Worm (Caenorhabditis elegans) whole organism, L4 larva: ENCODE measurements around the gene C40C9.4.

Experiments used
- F49E8.2 ChIP-seq: sonication (generic microtip); optimal IDR thresholded peaks from 2 replicates; lab custom pipeline; 2016; ENCODE audit warnings: missing compliant biosample characterization, mild to moderate bottlenecking, missing genetic modification characterization, borderline replicate concordance
- R02D3.7 ChIP-seq: fragments of 150-350 bp; sonication (generic microtip); optimal IDR thresholded peaks from 3 replicates; lab custom pipeline; 2014; ENCODE audit warnings: missing biosample characterization, missing genetic modification characterization
- T20F7.1 ChIP-seq: fragments of 200-800 bp; sonication (Bioruptor generic); optimal IDR thresholded peaks from 2 replicates; lab custom pipeline; 2018; ENCODE audit warnings: mild to moderate bottlenecking, missing genetic modification characterization, missing compliant biosample characterization
- T26A8.4 ChIP-seq: fragments of 200-800 bp; sonication (Bioruptor generic); IDR thresholded peaks from 2 replicates; pipeline ENCODE4 v1.3.6; 2022; ENCODE audit warnings: missing genetic modification characterization, missing compliant biosample characterization
- Y105C5A.15 ChIP-seq: fragments of 200-800 bp; sonication (Bioruptor generic); IDR thresholded peaks from 2 replicates; pipeline ENCODE4 v1.3.6; 2022; ENCODE audit warnings: missing genetic modification characterization, missing compliant biosample characterization
- Y5F2A.4 ChIP-seq: fragments of 200-800 bp; sonication (Bioruptor generic); optimal IDR thresholded peaks from 2 replicates; lab custom pipeline; 2018; ENCODE audit warnings: mild to moderate bottlenecking, missing genetic modification characterization, missing compliant biosample characterization
- Y75B8A.6 ChIP-seq: fragments of 200-800 bp; sonication (Bioruptor generic); IDR thresholded peaks from 2 replicates; pipeline ENCODE4 v1.3.6; 2022; ENCODE audit warnings: missing genetic modification reagents, missing genetic modification characterization, missing compliant biosample characterization
- ZK337.2 ChIP-seq: fragments of 200-800 bp; sonication (Bioruptor generic); IDR thresholded peaks from 2 replicates; pipeline ENCODE4 v1.3.6; 2022; ENCODE audit warnings: missing genetic modification reagents, missing genetic modification characterization, missing compliant biosample characterization
- aly-2 ChIP-seq: sonication (generic microtip); optimal IDR thresholded peaks from 2 replicates; lab custom pipeline; 2018; ENCODE audit warnings: missing biosample characterization, missing genetic modification characterization
- attf-4 ChIP-seq: sonication (generic microtip); optimal IDR thresholded peaks from 3 replicates; lab custom pipeline; 2017; ENCODE audit warnings: missing biosample characterization, missing genetic modification characterization
- ceh-20 ChIP-seq: fragments of 200-800 bp; sonication (Bioruptor generic); IDR thresholded peaks from 2 replicates; pipeline ENCODE4 v1.3.6; 2022; ENCODE audit warnings: missing genetic modification reagents, missing genetic modification characterization, missing compliant biosample characterization
- ceh-44 ChIP-seq: fragments of 200-800 bp; sonication (Bioruptor generic); IDR thresholded peaks from 2 replicates; pipeline ENCODE4 v1.3.6; 2022; ENCODE audit warnings: missing genetic modification reagents, missing genetic modification characterization, missing compliant biosample characterization
- daf-12 ChIP-seq: fragments of 150-350 bp; optimal IDR thresholded peaks from 2 replicates; lab custom pipeline; 2014; ENCODE audit warnings: missing biosample characterization, missing genetic modification reagents, missing genetic modification characterization
- daf-16 ChIP-seq, 3 experiments: sonication (generic microtip); optimal IDR thresholded peaks; 2 replicates each; lab custom pipeline; 2016 to 2017; ENCODE audit warnings: missing genetic modification characterization in 3 of 3, missing genetic modification reagents in 3 of 3, mild to moderate bottlenecking in 2 of 3, missing compliant biosample characterization in 2 of 3, missing biosample characterization in 1 of 3, moderate library complexity in 1 of 3
- daf-8 ChIP-seq: fragments of 200-800 bp; sonication (Bioruptor generic); IDR thresholded peaks from 2 replicates; pipeline ENCODE4 v1.3.6; 2022; ENCODE audit warnings: missing genetic modification characterization, missing compliant biosample characterization
- dmd-6 ChIP-seq: fragments of 200-800 bp; sonication (Bioruptor generic); IDR thresholded peaks from 2 replicates; pipeline ENCODE4 v1.3.6; 2022; ENCODE audit warnings: missing genetic modification reagents, missing genetic modification characterization, missing compliant biosample characterization
- dmd-8 ChIP-seq: fragments of 200-800 bp; sonication (Bioruptor generic); IDR thresholded peaks from 2 replicates; pipeline ENCODE4 v1.3.6; 2022; ENCODE audit warnings: missing genetic modification characterization, missing compliant biosample characterization
- dmd-9 ChIP-seq: fragments of 200-800 bp; sonication (Bioruptor generic); IDR thresholded peaks from 2 replicates; pipeline ENCODE4 v1.3.6; 2022; ENCODE audit warnings: missing genetic modification reagents, missing genetic modification characterization, missing compliant biosample characterization
- dpl-1 ChIP-seq: fragments of 150-350 bp; optimal IDR thresholded peaks from 2 replicates; lab custom pipeline; 2014; ENCODE audit warnings: missing biosample characterization, missing genetic modification reagents, missing genetic modification characterization
- duxl-1 ChIP-seq: sonication (generic microtip); optimal IDR thresholded peaks from 2 replicates; lab custom pipeline; 2016; ENCODE audit warnings: mild to moderate bottlenecking, missing genetic modification characterization, moderate library complexity, missing compliant biosample characterization; ENCODE audit not compliant: poor library complexity
- egl-43 ChIP-seq: fragments of 200-800 bp; sonication (Bioruptor generic); IDR thresholded peaks from 2 replicates; pipeline ENCODE4 v1.3.6; 2022; ENCODE audit warnings: missing genetic modification reagents, missing genetic modification characterization, missing compliant biosample characterization
- gei-8 ChIP-seq: fragments of 200-800 bp; sonication (Bioruptor generic); optimal IDR thresholded peaks from 2 replicates; lab custom pipeline; 2018; ENCODE audit warnings: mild to moderate bottlenecking, missing genetic modification characterization, missing compliant biosample characterization
- lim-7 ChIP-seq: fragments of 200-800 bp; sonication (Bioruptor generic); IDR thresholded peaks from 2 replicates; pipeline ENCODE4 v1.3.6; 2022; ENCODE audit warnings: missing genetic modification characterization, missing compliant biosample characterization
- lin-1 ChIP-seq: fragments of 200-800 bp; sonication (Bioruptor generic); IDR thresholded peaks from 2 replicates; pipeline ENCODE4 v1.3.6; 2022; ENCODE audit warnings: missing genetic modification reagents, missing genetic modification characterization, missing compliant biosample characterization
- lin-13 ChIP-seq: fragments of 150-350 bp; optimal IDR thresholded peaks from 2 replicates; lab custom pipeline; 2014; ENCODE audit warnings: missing biosample characterization, missing genetic modification reagents, missing genetic modification characterization
- lin-15B ChIP-seq: fragments of 150-350 bp; sonication (generic microtip); optimal IDR thresholded peaks from 3 replicates; lab custom pipeline; 2014; ENCODE audit warnings: missing biosample characterization, missing genetic modification characterization
- lin-29 ChIP-seq: fragments of 200-800 bp; sonication (Bioruptor generic); IDR thresholded peaks from 2 replicates; pipeline ENCODE4 v1.3.6; 2022; ENCODE audit warnings: missing genetic modification reagents, missing genetic modification characterization, missing compliant biosample characterization
- lin-38 ChIP-seq: fragments of 200-800 bp; sonication (Bioruptor generic); IDR thresholded peaks from 2 replicates; pipeline ENCODE4 v1.3.6; 2022; ENCODE audit warnings: missing genetic modification reagents, missing genetic modification characterization, missing compliant biosample characterization
- lir-3 ChIP-seq: sonication (generic microtip); optimal IDR thresholded peaks from 2 replicates; lab custom pipeline; 2016; ENCODE audit warnings: mild to moderate bottlenecking, missing genetic modification characterization, missing compliant biosample characterization
- lsy-2 ChIP-seq, 2 experiments: fragments of 150-350 bp in 1 of 2; sonication (generic microtip) in 1 of 2; optimal IDR thresholded peaks; 2 replicates each; lab custom pipeline; 2014 to 2017; ENCODE audit warnings: missing biosample characterization in 2 of 2, missing genetic modification characterization in 2 of 2
- mdl-1 ChIP-seq, 2 experiments: fragments of 150-350 bp in 1 of 2; sonication (generic microtip) in 1 of 2; optimal IDR thresholded peaks; 2 replicates each; lab custom pipeline; 2014 to 2017; ENCODE audit warnings: missing biosample characterization in 2 of 2, missing genetic modification characterization in 2 of 2
- mep-1 ChIP-seq: fragments of 150-350 bp; sonication (generic microtip); optimal IDR thresholded peaks from 3 replicates; lab custom pipeline; 2014; ENCODE audit warnings: missing biosample characterization, missing genetic modification characterization
- nhr-11 ChIP-seq: fragments of 150-350 bp; optimal IDR thresholded peaks from 2 replicates; lab custom pipeline; 2014; ENCODE audit warnings: missing biosample characterization, missing genetic modification characterization
- nhr-111 ChIP-seq: fragments of 200-800 bp; sonication (Bioruptor generic); optimal IDR thresholded peaks from 2 replicates; lab custom pipeline; 2018; ENCODE audit warnings: mild to moderate bottlenecking, missing genetic modification characterization, missing compliant biosample characterization
- nhr-237 ChIP-seq: sonication (generic microtip); optimal IDR thresholded peaks from 2 replicates; lab custom pipeline; 2017; ENCODE audit warnings: missing biosample characterization, missing genetic modification characterization
- nhr-28 ChIP-seq: fragments of 150-350 bp; optimal IDR thresholded peaks from 2 replicates; lab custom pipeline; 2014; ENCODE audit warnings: missing biosample characterization, missing genetic modification characterization
- nhr-41 ChIP-seq: fragments of 200-800 bp; sonication (Bioruptor generic); IDR thresholded peaks from 2 replicates; pipeline ENCODE4 v1.3.6; 2022; ENCODE audit warnings: missing genetic modification reagents, missing genetic modification characterization, missing compliant biosample characterization
- nhr-42 ChIP-seq: fragments of 200-800 bp; sonication (Bioruptor generic); IDR thresholded peaks from 2 replicates; pipeline ENCODE4 v1.3.6; 2022; ENCODE audit warnings: missing genetic modification characterization, missing compliant biosample characterization
- nhr-77 ChIP-seq: fragments of 150-350 bp; optimal IDR thresholded peaks from 2 replicates; lab custom pipeline; 2014; ENCODE audit warnings: missing biosample characterization, missing genetic modification characterization
- pha-4 ChIP-seq, 2 experiments: fragments of 150-350 bp in 1 of 2; fragments of 200-800 bp in 1 of 2; sonication (Bioruptor generic) in 1 of 2; IDR thresholded peaks in 1 of 2; optimal IDR thresholded peaks in 1 of 2; 2 replicates each; pipeline versions ENCODE4 v1.3.6 to Lab custom; 2014 to 2022; ENCODE audit warnings: missing genetic modification characterization in 2 of 2, missing genetic modification reagents in 2 of 2, missing biosample characterization in 1 of 2, missing compliant biosample characterization in 1 of 2
- php-3 ChIP-seq: fragments of 200-800 bp; sonication (Bioruptor generic); IDR thresholded peaks from 2 replicates; pipeline ENCODE4 v1.3.6; 2022; ENCODE audit warnings: missing genetic modification reagents, missing genetic modification characterization, missing compliant biosample characterization
- pqm-1 ChIP-seq: sonication (generic microtip); optimal IDR thresholded peaks from 2 replicates; lab custom pipeline; 2017; ENCODE audit warnings: missing biosample characterization, missing genetic modification characterization
- set-16 ChIP-seq: fragments of 200-800 bp; sonication (Bioruptor generic); IDR thresholded peaks from 2 replicates; pipeline ENCODE4 v1.3.6; 2022; ENCODE audit warnings: missing genetic modification reagents, missing genetic modification characterization, missing compliant biosample characterization
- snpc-1.2 ChIP-seq: fragments of 200-800 bp; sonication (Bioruptor generic); IDR thresholded peaks from 2 replicates; pipeline ENCODE4 v1.3.6; 2022; ENCODE audit warnings: missing genetic modification reagents, missing genetic modification characterization, missing compliant biosample characterization
- snpc-4 ChIP-seq: fragments of 150-350 bp; optimal IDR thresholded peaks from 2 replicates; lab custom pipeline; 2014; ENCODE audit warnings: missing biosample characterization, missing genetic modification characterization
- spr-1 ChIP-seq: sonication (generic microtip); optimal IDR thresholded peaks from 2 replicates; lab custom pipeline; 2016; ENCODE audit warnings: mild to moderate bottlenecking, missing genetic modification characterization, missing compliant biosample characterization
- vab-7 ChIP-seq: fragments of 200-800 bp; sonication (Bioruptor generic); IDR thresholded peaks from 2 replicates; pipeline ENCODE4 v1.3.6; 2022; ENCODE audit warnings: missing genetic modification reagents, missing genetic modification characterization, missing compliant biosample characterization
- zag-1 ChIP-seq: fragments of 150-350 bp; optimal IDR thresholded peaks from 2 replicates; lab custom pipeline; 2014; ENCODE audit warnings: missing biosample characterization, missing genetic modification characterization
- zfp-3 ChIP-seq: fragments of 200-800 bp; sonication (Bioruptor generic); conservative IDR thresholded peaks from 2 replicates; pipeline ENCODE4 v1.3.6; 2022; ENCODE audit warnings: missing genetic modification reagents, missing genetic modification characterization, missing compliant biosample characterization
- zip-11 ChIP-seq: fragments of 200-800 bp; sonication (Bioruptor generic); IDR thresholded peaks from 2 replicates; pipeline ENCODE4 v1.3.6; 2022; ENCODE audit warnings: missing genetic modification characterization, missing compliant biosample characterization
- ztf-7 ChIP-seq: fragments of 150-350 bp; optimal IDR thresholded peaks from 2 replicates; lab custom pipeline; 2014; ENCODE audit warnings: missing biosample characterization, missing genetic modification characterization

C40C9.4 gene

DNA sequence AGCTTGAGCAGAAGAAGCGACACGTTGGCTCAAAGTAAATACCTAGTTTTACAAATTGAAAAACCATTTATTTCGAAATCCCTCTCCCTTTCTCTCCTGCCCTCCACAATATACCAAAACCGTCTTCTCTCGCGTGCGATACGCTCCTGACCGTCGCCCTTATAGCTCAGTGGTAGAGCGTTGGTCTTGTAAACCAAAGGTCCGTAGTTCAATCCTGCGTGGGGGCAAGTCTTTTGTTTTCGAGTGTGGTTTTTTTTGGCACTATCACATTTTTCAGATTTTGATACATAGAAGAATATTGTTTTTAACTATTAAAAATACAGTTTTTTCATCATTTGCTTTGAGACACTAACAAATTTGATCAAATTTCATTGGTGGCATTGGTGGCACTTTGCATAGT lies 2.7 kb downstream of the C40C9.4 start (continued):
- TF ChIP-seq nhr-41, result 0 out of 2 replicates have a peak, but pooled peaks have one; percentile 12
- no peak for TF ChIP-seq daf-8 (GFP tag; lab: Robert Waterston, UW)
- TF ChIP-seq php-3 (GFP tag; lab: Robert Waterston, UW), result peak; percentile 47; the same call in 1 of the 2 replicates
- peak; percentile 48; the same call in 1 of the 2 replicates for TF ChIP-seq ceh-20 (GFP tag; lab: Robert Waterston, UW)
- no peak for TF ChIP-seq attf-4 (tag; lab: Kevin White, UChicago)
- TF ChIP-seq egl-43 (GFP tag; lab: Robert Waterston, UW), result peak; percentile 87
- TF ChIP-seq T26A8.4 (GFP tag; lab: Robert Waterston, UW), result no peak; the same call in none of the 2 replicates
- peak; percentile 17 for TF ChIP-seq T20F7.1
- no peak for TF ChIP-seq dpl-1 (GFP tag; lab: Kevin White, UChicago)
- no peak for TF ChIP-seq nhr-28 (tag; lab: Kevin White, UChicago)
- peak; percentile 67 for TF ChIP-seq vab-7
- no peak for TF ChIP-seq F49E8.2 (tag; lab: Kevin White, UChicago)
- no peak for TF ChIP-seq dmd-9 (GFP tag; lab: Robert Waterston, UW)
- no peak for TF ChIP-seq zfp-3
- no peak for TF ChIP-seq lin-29
- TF ChIP-seq aly-2 (tag; lab: Kevin White, UChicago), result no peak
- peak; percentile 3 for TF ChIP-seq gei-8 (GFP tag; lab: Kevin White, UChicago)
- TF ChIP-seq ztf-7 (tag; lab: Kevin White, UChicago), result no peak
- TF ChIP-seq dmd-8, result peak; percentile 87
- TF ChIP-seq set-16 (GFP tag; lab: Robert Waterston, UW), result no peak
- TF ChIP-seq lsy-2 (tag; optimal IDR thresholded peaks at IDR 0.05; lab: Kevin White, UChicago), result no peak
- no peak for TF ChIP-seq lin-1
- TF ChIP-seq mdl-1 (tag; optimal IDR thresholded peaks at IDR 0.05; lab: Kevin White, UChicago), result no peak
- no peak for TF ChIP-seq Y105C5A.15 (GFP tag; lab: Robert Waterston, UW)
- peak; percentile 27 for TF ChIP-seq Y5F2A.4 (GFP tag; lab: Kevin White, UChicago)
- no peak for TF ChIP-seq nhr-111 (GFP tag; lab: Kevin White, UChicago)
- peak; percentile 47 for TF ChIP-seq lir-3 (tag; lab: Kevin White, UChicago)
- TF ChIP-seq R02D3.7 (tag; lab: Kevin White, UChicago), result no peak
- no peak for TF ChIP-seq nhr-42 (GFP tag; lab: Robert Waterston, UW)
- peak; percentile 63 for TF ChIP-seq duxl-1 (tag; lab: Kevin White, UChicago)
- no peak for TF ChIP-seq ceh-44 (GFP tag; lab: Robert Waterston, UW)
- no peak for TF ChIP-seq Y75B8A.6
- peak; percentile 11 for TF ChIP-seq mep-1 (tag; lab: Kevin White, UChicago)
- TF ChIP-seq snpc-4 (tag; lab: Kevin White, UChicago), result no peak
- no peak for TF ChIP-seq pqm-1
- TF ChIP-seq zag-1 (tag; lab: Kevin White, UChicago), result no peak
- TF ChIP-seq snpc-1.2, result peak; percentile 83
- no peak for TF ChIP-seq nhr-77 (tag; lab: Kevin White, UChicago)
- TF ChIP-seq pha-4 (GFP tag; IDR thresholded peaks at IDR 0.05; lab: Robert Waterston, UW), result peak; percentile 70; the same call in 1 of the 2 replicates
- no peak for TF ChIP-seq pha-4 (tag; optimal IDR thresholded peaks at IDR 0.05; lab: Kevin White, UChicago)
- no peak for TF ChIP-seq daf-12 (tag; lab: Kevin White, UChicago)
- no peak for TF ChIP-seq zip-11 (GFP tag; lab: Robert Waterston, UW)
- TF ChIP-seq lin-13 (GFP tag; lab: Kevin White, UChicago), result no peak
- no peak for TF ChIP-seq dmd-6 (GFP tag; lab: Robert Waterston, UW)
- no peak for TF ChIP-seq nhr-237 (tag; lab: Kevin White, UChicago)
- TF ChIP-seq lim-7, result peak; percentile 84
- TF ChIP-seq nhr-11 (tag; lab: Kevin White, UChicago), result no peak
- TF ChIP-seq daf-16 (GFP tag; optimal IDR thresholded peaks at IDR 0.05; lab: Kevin White, UChicago), result peak; percentile 26 to 74
- TF ChIP-seq daf-16 (tag; optimal IDR thresholded peaks at IDR 0.05; lab: Kevin White, UChicago), result no peak
- peak; percentile 39 for TF ChIP-seq spr-1 (tag; lab: Kevin White, UChicago)
- TF ChIP-seq lin-38, result no peak; the same call in 1 of the 2 replicates
- TF ChIP-seq lin-15B (tag; lab: Kevin White, UChicago), result no peak
- peak; percentile 57; the same call in 1 of the 2 replicates for TF ChIP-seq ZK337.2 (GFP tag; lab: Robert Waterston, UW)
